Fruit fly (Drosophila melanogaster): Measurements from ENCODE around the gene CG17264.

DNA sequence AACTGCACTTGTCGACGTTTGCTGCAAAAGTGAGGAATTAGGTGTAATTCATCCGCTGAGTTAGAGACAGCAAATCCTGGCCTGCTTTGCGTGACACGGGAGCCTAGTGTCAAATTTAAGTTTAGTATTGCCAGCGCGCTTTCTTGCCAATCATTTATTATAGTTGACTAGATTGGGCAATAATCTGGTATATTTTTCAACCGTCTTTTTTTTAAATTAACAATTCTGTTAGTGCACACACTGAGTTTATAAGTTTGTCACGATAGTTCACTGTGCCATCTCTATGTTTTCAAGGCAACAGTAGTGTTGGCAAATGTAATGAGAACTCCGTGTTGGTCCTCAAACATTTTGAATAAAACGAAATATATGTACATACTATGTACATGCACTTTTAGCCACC is 41.5 kb upstream of the CG17264 start, which contains the start of the genes CG9641 and CG3165:
- TF ChIP-seq rn (GFP tag; IDR thresholded peaks at IDR 0.05), result peak; percentile 74; the same call in 1 of the 2 replicates
- TF ChIP-seq CG13204 (GFP tag; optimal IDR thresholded peaks at IDR 0.05), result no peak
- peak; percentile 91 for TF ChIP-seq fd96Ca (GFP tag; IDR thresholded peaks at IDR 0.05)
- TF ChIP-seq CG12605 (GFP tag; IDR thresholded peaks at IDR 0.05), result peak; percentile 44; the same call in 1 of the 2 replicates
- TF ChIP-seq D1 (tag; optimal IDR thresholded peaks at IDR 0.05), result no peak
- peak; percentile 74 for TF ChIP-seq CG17806 (tag; optimal IDR thresholded peaks at IDR 0.05)
- no peak for TF ChIP-seq Pif1B (GFP tag; optimal IDR thresholded peaks at IDR 0.05)
- TF ChIP-seq Snoo (tag; optimal IDR thresholded peaks at IDR 0.05), result peak; percentile 79
- TF ChIP-seq CG4496 (GFP tag; IDR thresholded peaks at IDR 0.05), result peak; percentile 86
- TF ChIP-seq EcR (GFP tag; optimal IDR thresholded peaks at IDR 0.05), result no peak
- no peak for TF ChIP-seq Pif1A (GFP tag; optimal IDR thresholded peaks at IDR 0.05)
- TF ChIP-seq CG10348 (GFP tag; IDR thresholded peaks at IDR 0.05), result no peak
